Fruit fly (Drosophila melanogaster) whole organism, pupa: ENCODE measurements around the gene Got2.
A peak's percentile ranks its signal among the peaks of the same experiment; 100 is the strongest.

Source experiments
- CG10348 ChIP-seq: fragments of 200-800 bp; sonication (Bioruptor generic); IDR thresholded peaks from 2 replicates; pipeline ENCODE4 v1.3.6; 2022; ENCODE audit warnings: missing biosample characterization, missing genetic modification characterization
- CG12605 ChIP-seq: fragments of 200-800 bp; sonication (Bioruptor generic); IDR thresholded peaks from 2 replicates; pipeline ENCODE4 v1.3.6; 2022; ENCODE audit warnings: missing biosample characterization, missing genetic modification characterization
- CG13204 ChIP-seq: fragments of 200-800 bp; sonication (Bioruptor generic); optimal IDR thresholded peaks from 2 replicates; lab custom pipeline; 2018; ENCODE audit warnings: missing biosample characterization, mild to moderate bottlenecking, missing genetic modification characterization, moderate library complexity
- CG14655 ChIP-seq: fragments of 200-800 bp; sonication (Bioruptor generic); optimal IDR thresholded peaks from 3 replicates; lab custom pipeline; 2017; ENCODE audit warnings: mild to moderate bottlenecking, missing biosample characterization, missing genetic modification reagents, missing genetic modification characterization
- CG15710 ChIP-seq: fragments of 200-800 bp; sonication (Bioruptor generic); optimal IDR thresholded peaks from 2 replicates; lab custom pipeline; 2018; ENCODE audit warnings: missing biosample characterization, mild to moderate bottlenecking, missing genetic modification characterization, moderate library complexity
- CG17806 ChIP-seq: fragments of 200-800 bp; sonication (Bioruptor generic); optimal IDR thresholded peaks from 2 replicates; lab custom pipeline; 2018; ENCODE audit warnings: missing biosample characterization, mild to moderate bottlenecking, missing genetic modification characterization, moderate library complexity
- CG32121 ChIP-seq: fragments of 200-800 bp; sonication (Bioruptor generic); IDR thresholded peaks from 2 replicates; pipeline ENCODE4 v1.3.6; 2022; ENCODE audit warnings: missing biosample characterization, missing genetic modification characterization
- CG34367 ChIP-seq: fragments of 200-800 bp; sonication (Bioruptor generic); optimal IDR thresholded peaks from 2 replicates; lab custom pipeline; 2018; ENCODE audit warnings: missing biosample characterization, mild to moderate bottlenecking, missing genetic modification characterization
- CG4496 ChIP-seq: fragments of 200-800 bp; sonication (Bioruptor generic); IDR thresholded peaks from 3 replicates; pipeline ENCODE4 v1.3.6; 2022; ENCODE audit warnings: missing biosample characterization, missing genetic modification characterization
- CG8159 ChIP-seq: fragments of 200-800 bp; sonication (Bioruptor generic); optimal IDR thresholded peaks from 3 replicates; lab custom pipeline; 2018; ENCODE audit warnings: missing biosample characterization, mild to moderate bottlenecking, missing genetic modification characterization, moderate library complexity
- CG8301 ChIP-seq: fragments of 200-800 bp; sonication (Bioruptor generic); optimal IDR thresholded peaks from 2 replicates; lab custom pipeline; 2018; ENCODE audit warnings: missing biosample characterization, mild to moderate bottlenecking, missing genetic modification characterization
- CG9948 ChIP-seq: fragments of 200-800 bp; sonication (Bioruptor generic); optimal IDR thresholded peaks from 2 replicates; lab custom pipeline; 2018; ENCODE audit warnings: missing biosample characterization, mild to moderate bottlenecking, missing genetic modification characterization, moderate library complexity
- D1 ChIP-seq: fragments of 200-800 bp; sonication (Bioruptor generic); optimal IDR thresholded peaks from 2 replicates; lab custom pipeline; 2018; ENCODE audit warnings: missing biosample characterization, mild to moderate bottlenecking, missing genetic modification characterization, moderate library complexity
- EcR ChIP-seq: fragments of 200-800 bp; sonication (Bioruptor generic); optimal IDR thresholded peaks from 3 replicates; lab custom pipeline; 2019; ENCODE audit warnings: missing biosample characterization, missing genetic modification characterization, mild to moderate bottlenecking, moderate library complexity, missing genetic modification reagents
- Ets98B ChIP-seq: fragments of 200-800 bp; sonication (Bioruptor generic); IDR thresholded peaks from 2 replicates; pipeline ENCODE4 v1.3.6; 2022; ENCODE audit warnings: missing biosample characterization, missing genetic modification characterization
- Pif1A ChIP-seq: fragments of 200-800 bp; sonication (Bioruptor generic); optimal IDR thresholded peaks from 3 replicates; lab custom pipeline; 2016; ENCODE audit warnings: missing biosample characterization, missing genetic modification characterization
- Pif1B ChIP-seq: fragments of 200-800 bp; sonication (Bioruptor generic); optimal IDR thresholded peaks from 3 replicates; lab custom pipeline; 2016; ENCODE audit warnings: missing biosample characterization, missing genetic modification characterization
- Snoo ChIP-seq: fragments of 200-800 bp; sonication (Bioruptor generic); optimal IDR thresholded peaks from 3 replicates; lab custom pipeline; 2017; ENCODE audit warnings: missing biosample characterization, mild to moderate bottlenecking, missing genetic modification characterization, inconsistent platforms
- fd96Ca ChIP-seq: fragments of 200-800 bp; sonication (Bioruptor generic); IDR thresholded peaks from 3 replicates; pipeline ENCODE4 v1.3.6; 2022; ENCODE audit warnings: missing biosample characterization, missing genetic modification characterization
- gl ChIP-seq: fragments of 200-800 bp; sonication (Bioruptor generic); optimal IDR thresholded peaks from 2 replicates; lab custom pipeline; 2018; ENCODE audit warnings: missing biosample characterization, mild to moderate bottlenecking, missing genetic modification characterization
- rn ChIP-seq: fragments of 200-800 bp; sonication (Bioruptor generic); IDR thresholded peaks from 2 replicates; pipeline ENCODE4 v1.3.6; 2022; ENCODE audit warnings: missing biosample characterization, missing genetic modification characterization

The Got2 gene

dm6 chr2L:1981726-1982367, 5.7 kb downstream of the Got2 start, which contains the start of gene CG7289:
Gene CG7289, plus strand, starts transcription at chr2L:1982217.
- peak; percentile 4 for TF ChIP-seq Snoo (tag; lab: Kevin White, UChicago)
- no peak for TF ChIP-seq CG32121 (GFP tag; lab: Robert Waterston, UW)
- TF ChIP-seq CG14655: no peak
- no peak for TF ChIP-seq CG15710
- no peak for TF ChIP-seq CG12605 (GFP tag; lab: Robert Waterston, UW)
- peak; percentile 99 for TF ChIP-seq EcR (GFP tag; lab: Kevin White, UChicago)
- TF ChIP-seq CG8159: no peak
- no peak for TF ChIP-seq fd96Ca (GFP tag; lab: Robert Waterston, UW)
- TF ChIP-seq CG34367 (tag; lab: Kevin White, UChicago): no peak
- 0 out of 3 replicates have a peak, but pooled peaks have one; percentile 29 for TF ChIP-seq CG4496
- no peak for TF ChIP-seq Pif1B (GFP tag; lab: Kevin White, UChicago)
- TF ChIP-seq, all 21 proteins: peak for 3

DNA sequence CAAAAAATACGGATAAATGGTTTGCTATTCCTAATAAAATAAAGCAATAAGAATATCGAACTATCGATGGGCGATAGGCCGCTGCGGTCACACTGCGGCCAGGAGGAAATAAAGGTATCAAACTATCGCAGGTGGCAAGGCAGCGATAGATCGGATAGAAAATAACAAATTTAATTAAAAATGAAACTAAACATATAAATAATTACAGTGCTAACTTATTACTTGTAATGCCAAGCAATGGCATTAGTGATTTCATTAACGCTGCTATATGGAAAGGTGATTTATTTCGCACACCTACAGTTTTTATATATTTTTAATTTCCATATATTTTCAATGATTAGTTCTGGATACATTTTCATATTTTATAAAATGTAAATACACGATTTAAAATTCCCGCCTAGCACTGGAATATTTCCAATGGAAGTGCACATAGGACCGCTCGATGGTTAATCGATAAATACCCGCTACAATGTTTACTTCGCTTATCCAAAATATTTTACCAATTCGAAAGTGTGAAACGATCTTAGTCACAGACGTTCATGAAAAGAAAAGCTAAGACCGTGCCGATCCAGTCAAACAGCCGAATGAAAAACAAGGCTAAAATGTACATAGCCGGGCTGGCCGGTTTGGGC, 6.7 kb downstream of the Got2 start, which contains the start of the genes CG15356 and CG15362:
TSS of gene CG15356 (minus strand) at position 48 of the 632 bp plus-strand sequence.
TSS of gene CG15362 (plus strand) at position 469 of the 632 bp plus-strand sequence.
- TF ChIP-seq CG13204 (GFP tag; lab: Kevin White, UChicago): no peak
- no peak for TF ChIP-seq Snoo (tag; lab: Kevin White, UChicago)
- no peak for TF ChIP-seq D1 (tag; lab: Kevin White, UChicago)
- no peak for TF ChIP-seq EcR (GFP tag; lab: Kevin White, UChicago)
- no peak for TF ChIP-seq Pif1B (GFP tag; lab: Kevin White, UChicago)
- no peak for TF ChIP-seq rn
- TF ChIP-seq CG4496: peak; percentile 59; the same call in 2 of the 3 replicates
- peak; percentile 27 for TF ChIP-seq CG17806
- TF ChIP-seq CG8159: no peak
- no peak for TF ChIP-seq Pif1A (GFP tag; lab: Kevin White, UChicago)
- no peak for TF ChIP-seq CG32121 (GFP tag; lab: Robert Waterston, UW)
- no peak for TF ChIP-seq CG14655
- TF ChIP-seq, all 21 proteins: peak for 2

dm6 chr2L:1979196-1979818, 8.3 kb downstream of the Got2 start:
- TF ChIP-seq CG10348: no peak
- TF ChIP-seq CG8301: no peak
- TF ChIP-seq D1 (tag; lab: Kevin White, UChicago): no peak
- TF ChIP-seq Pif1B (GFP tag; lab: Kevin White, UChicago): no peak
- TF ChIP-seq CG17806: no peak
- no peak for TF ChIP-seq CG4496
- no peak for TF ChIP-seq CG13204 (GFP tag; lab: Kevin White, UChicago)
- no peak for TF ChIP-seq EcR (GFP tag; lab: Kevin White, UChicago)
- no peak for TF ChIP-seq CG14655
- TF ChIP-seq gl (tag; lab: Kevin White, UChicago): no peak
- TF ChIP-seq CG8159: no peak
- no peak for TF ChIP-seq Snoo (tag; lab: Kevin White, UChicago)

DNA sequence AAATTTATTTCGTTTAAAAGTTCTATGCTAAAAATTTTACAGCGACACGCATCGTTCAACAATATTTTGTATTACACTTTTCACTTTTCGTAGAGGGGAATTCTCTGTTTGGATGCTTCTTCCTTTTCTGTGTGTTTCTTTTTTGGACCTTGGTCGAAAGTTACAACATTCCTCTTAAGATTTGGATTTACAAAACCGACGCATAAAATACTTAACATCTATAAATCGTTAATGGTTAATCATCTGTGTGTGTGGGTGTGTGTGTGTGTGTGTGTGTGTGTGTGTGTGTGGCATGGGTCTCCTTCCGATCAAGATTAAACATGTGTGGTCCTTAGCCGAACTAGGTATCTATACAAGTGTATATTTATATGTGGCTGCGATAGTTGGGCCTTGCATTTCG, 12.1 kb downstream of the Got2 start:
- TF ChIP-seq fd96Ca (GFP tag; lab: Robert Waterston, UW) (no peak), Ets98B (GFP tag; lab: Robert Waterston, UW) (no peak), CG9948 (tag; lab: Kevin White, UChicago) (no peak), CG14655 (no peak), CG17806 (no peak), gl (tag; lab: Kevin White, UChicago) (no peak), CG32121 (GFP tag; lab: Robert Waterston, UW) (no peak), CG8301 (no peak), rn (no peak), CG4496 (no peak), CG10348 (no peak), CG12605 (GFP tag; lab: Robert Waterston, UW) (no peak), Pif1A (GFP tag; lab: Kevin White, UChicago) (no peak), CG15710 (no peak), CG34367 (tag; lab: Kevin White, UChicago) (no peak)

DNA sequence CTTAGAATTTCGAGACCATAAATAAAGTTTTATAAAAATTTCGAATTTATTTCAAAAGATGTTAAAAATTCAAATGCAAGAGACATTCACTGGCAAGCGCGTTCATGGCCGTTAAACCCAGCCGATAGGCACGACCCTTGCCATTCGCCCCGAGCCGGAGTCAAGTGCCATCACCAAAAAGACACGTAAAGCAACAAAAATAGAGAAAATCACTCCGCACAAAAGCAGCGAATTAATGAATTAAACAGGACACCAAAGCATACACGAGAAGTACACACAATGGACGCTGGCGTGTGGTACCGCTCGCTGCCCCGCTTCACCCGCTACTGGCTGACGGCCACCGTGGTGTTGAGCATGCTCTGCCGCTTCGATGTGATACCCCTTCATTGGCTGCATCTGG, 13.6 kb downstream of the Got2 start, which contains the start of gene Der-1:
TSS of gene Der-1 (plus strand) at position 1 of the 400 bp plus-strand sequence.
- TF ChIP-seq Pif1A (GFP tag; lab: Kevin White, UChicago) (no peak), CG32121 (GFP tag; lab: Robert Waterston, UW) (peak; percentile 28; the same call in 1 of the 2 replicates), Snoo (tag; lab: Kevin White, UChicago) (no peak), CG8159 (no peak), CG12605 (GFP tag; lab: Robert Waterston, UW) (no peak), CG9948 (tag; lab: Kevin White, UChicago) (no peak), CG15710 (no peak), rn (no peak), CG4496 (peak; percentile 18; the same call in 1 of the 3 replicates), Ets98B (GFP tag; lab: Robert Waterston, UW) (peak; percentile 18; the same call in 1 of the 2 replicates), CG17806 (no peak), CG10348 (no peak), EcR (GFP tag; lab: Kevin White, UChicago) (no peak), CG34367 (tag; lab: Kevin White, UChicago) (no peak)
